Worm (Caenorhabditis elegans): ENCODE measurements around the gene C18A11.2.
A peak's percentile ranks its signal among the peaks of the same experiment; 100 is the strongest.

C18A11.2 gene

ce11 chrX:8027509-8027908 lies 39.9 kb upstream of the C18A11.2 start:
- TF ChIP-seq ztf-4 (tag; optimal IDR thresholded peaks at IDR 0.05), result no peak
- TF ChIP-seq mdl-1 (tag; optimal IDR thresholded peaks at IDR 0.05), result no peak
- no peak for TF ChIP-seq elt-1 (tag; optimal IDR thresholded peaks at IDR 0.05)
- no peak for TF ChIP-seq alr-1 (tag; optimal IDR thresholded peaks at IDR 0.05)
- no peak for TF ChIP-seq lsy-2 (tag; optimal IDR thresholded peaks at IDR 0.05)
- TF ChIP-seq nhr-21 (tag; optimal IDR thresholded peaks at IDR 0.05), result no peak
- no peak for TF ChIP-seq Y55F3AM.14 (GFP tag; optimal IDR thresholded peaks at IDR 0.05)
- TF ChIP-seq snpc-4 (tag; optimal IDR thresholded peaks at IDR 0.05), result no peak
- TF ChIP-seq crh-2 (tag; optimal IDR thresholded peaks at IDR 0.05), result no peak
- no peak for TF ChIP-seq mbf-1 (tag; optimal IDR thresholded peaks at IDR 0.05)

DNA sequence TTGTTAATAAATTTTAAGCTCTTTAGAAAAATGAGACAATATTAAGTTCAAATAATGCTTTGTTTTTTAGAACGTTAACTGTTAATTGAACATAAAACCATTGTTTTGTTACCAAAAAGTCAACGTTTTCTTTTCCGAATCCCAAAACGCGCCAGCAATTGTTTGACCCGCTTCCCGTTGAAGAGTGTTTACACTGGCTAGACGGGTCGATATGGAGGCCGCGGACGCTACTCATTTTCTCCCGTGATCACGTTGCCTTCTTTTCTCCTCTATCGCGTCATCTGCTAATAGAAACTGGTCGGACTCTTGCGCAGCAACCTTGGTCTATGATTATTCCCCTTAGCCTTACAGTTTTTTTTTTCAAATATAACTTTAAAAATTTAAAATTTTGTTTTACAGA lies 38.3 kb upstream of the C18A11.2 start, which contains the start of gene C34D10.1:
Gene C34D10.1, plus strand, starts transcription at position 400 of the 400 bp plus-strand sequence.
- TF ChIP-seq mdl-1 (tag; optimal IDR thresholded peaks at IDR 0.05), result peak in 1 of 2 experiments; percentile 2
- no peak for TF ChIP-seq nhr-23 (tag; optimal IDR thresholded peaks at IDR 0.05)
- peak; percentile 82 for TF ChIP-seq nhr-25 (tag; optimal IDR thresholded peaks at IDR 0.05)
- TF ChIP-seq snpc-4 (tag; optimal IDR thresholded peaks at IDR 0.05), result peak; percentile 14
- no peak for TF ChIP-seq nhr-11 (tag; optimal IDR thresholded peaks at IDR 0.05)
- TF ChIP-seq ZK546.5 (tag; optimal IDR thresholded peaks at IDR 0.05), result no peak
- peak; percentile 69 for TF ChIP-seq sma-9 (GFP tag; optimal IDR thresholded peaks at IDR 0.05)
- TF ChIP-seq sma-9 (tag; optimal IDR thresholded peaks at IDR 0.05), result no peak
- TF ChIP-seq F13H6.1 (tag; optimal IDR thresholded peaks at IDR 0.05), result peak; percentile 61
- TF ChIP-seq ama-1 (optimal IDR thresholded peaks at IDR 0.05), result peak; percentile 22
- no peak for TF ChIP-seq R02D3.7 (tag; optimal IDR thresholded peaks at IDR 0.05)
- no peak for TF ChIP-seq elt-3 (tag; optimal IDR thresholded peaks at IDR 0.05)
- peak; percentile 58 for TF ChIP-seq C34F6.9 (tag; optimal IDR thresholded peaks at IDR 0.05)
- TF ChIP-seq lin-13 (GFP tag; optimal IDR thresholded peaks at IDR 0.05), result peak; percentile 67
- TF ChIP-seq fos-1 (tag; optimal IDR thresholded peaks at IDR 0.05), result peak; percentile 63
- peak; percentile 86 for TF ChIP-seq sem-4 (tag; optimal IDR thresholded peaks at IDR 0.05)
- TF ChIP-seq lin-11 (tag; optimal IDR thresholded peaks at IDR 0.05), result peak; percentile 73
- no peak for TF ChIP-seq mab-5 (tag; optimal IDR thresholded peaks at IDR 0.05)
- TF ChIP-seq nhr-129 (tag; optimal IDR thresholded peaks at IDR 0.05), result peak; percentile 83
- TF ChIP-seq gmeb-1 (tag; optimal IDR thresholded peaks at IDR 0.05), result peak; percentile 56
- no peak for TF ChIP-seq ceh-82 (tag; optimal IDR thresholded peaks at IDR 0.05)
- no peak for TF ChIP-seq Y55F3AM.14 (GFP tag; optimal IDR thresholded peaks at IDR 0.05)
- peak; percentile 77 for TF ChIP-seq ztf-4 (tag; optimal IDR thresholded peaks at IDR 0.05)
- TF ChIP-seq nhr-6 (tag; optimal IDR thresholded peaks at IDR 0.05), result peak; percentile 21
- TF ChIP-seq ceh-16 (tag; optimal IDR thresholded peaks at IDR 0.05), result no peak
- peak in 1 of 2 experiments; percentile 77 for TF ChIP-seq lsy-2 (tag; optimal IDR thresholded peaks at IDR 0.05)
- TF ChIP-seq lin-39 (tag; optimal IDR thresholded peaks at IDR 0.05), result no peak
- no peak for TF ChIP-seq unc-55 (GFP tag; optimal IDR thresholded peaks at IDR 0.05)
- TF ChIP-seq blmp-1 (tag; optimal IDR thresholded peaks at IDR 0.05; ENCODE audit: insufficient read depth), result peak; percentile 65
- TF ChIP-seq nhr-21 (tag; optimal IDR thresholded peaks at IDR 0.05), result peak; percentile 57
- TF ChIP-seq elt-1 (tag; optimal IDR thresholded peaks at IDR 0.05), result no peak
- TF ChIP-seq nhr-12 (tag; optimal IDR thresholded peaks at IDR 0.05), result no peak
- TF ChIP-seq nhr-10 (tag; optimal IDR thresholded peaks at IDR 0.05), result no peak
- TF ChIP-seq egl-27 (tag; optimal IDR thresholded peaks at IDR 0.05), result peak; percentile 28
- TF ChIP-seq sma-3 (GFP tag; optimal IDR thresholded peaks at IDR 0.05), result peak; percentile 76
- TF ChIP-seq crh-2 (tag; optimal IDR thresholded peaks at IDR 0.05), result peak; percentile 73
- no peak for TF ChIP-seq nhr-77 (tag; optimal IDR thresholded peaks at IDR 0.05)

DNA sequence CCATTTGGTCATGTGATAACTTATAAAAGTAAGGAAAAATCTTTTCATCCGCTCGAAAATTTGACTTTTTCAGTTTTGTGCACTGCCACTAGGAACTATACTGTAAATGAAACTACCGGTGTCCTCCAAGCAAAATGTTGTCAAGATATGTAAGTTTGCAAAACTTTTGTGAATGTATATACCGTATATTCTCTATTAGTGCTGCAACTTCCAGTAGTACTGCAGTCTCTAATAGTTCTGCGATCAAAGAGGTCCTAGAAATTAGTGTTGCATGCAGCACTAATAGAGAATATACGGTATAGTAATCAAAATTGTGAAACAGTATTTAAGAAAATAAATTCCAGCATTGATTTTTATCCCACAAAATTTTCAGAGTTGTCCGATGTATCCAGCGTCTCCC lies 37.3 kb upstream of the C18A11.2 start:
- TF ChIP-seq ceh-82 (tag; optimal IDR thresholded peaks at IDR 0.05), result no peak
- no peak for TF ChIP-seq nhr-11 (tag; optimal IDR thresholded peaks at IDR 0.05)
- no peak for TF ChIP-seq mbf-1 (tag; optimal IDR thresholded peaks at IDR 0.05)
- TF ChIP-seq elt-3 (tag; optimal IDR thresholded peaks at IDR 0.05), result no peak
- no peak for TF ChIP-seq nhr-237 (tag; optimal IDR thresholded peaks at IDR 0.05)
- no peak for TF ChIP-seq gmeb-1 (tag; optimal IDR thresholded peaks at IDR 0.05)
- TF ChIP-seq nhr-25 (tag; optimal IDR thresholded peaks at IDR 0.05), result no peak
- TF ChIP-seq sem-4 (tag; optimal IDR thresholded peaks at IDR 0.05), result no peak
- no peak for TF ChIP-seq zag-1 (tag; optimal IDR thresholded peaks at IDR 0.05)
- no peak for TF ChIP-seq lin-11 (tag; optimal IDR thresholded peaks at IDR 0.05)
- TF ChIP-seq peb-1 (tag; optimal IDR thresholded peaks at IDR 0.05), result no peak
- no peak for TF ChIP-seq unc-62 (GFP tag; optimal IDR thresholded peaks at IDR 0.05)
